Worm (Caenorhabditis elegans) whole organism, L4 larva: ENCODE data around the gene cyp-32B1.

Experiments
- F44E2.7 ChIP-seq: fragments of 200-800 bp; sonication (Bioruptor generic); IDR thresholded peaks from 2 replicates; pipeline ENCODE4 v2.1.2; 2022; ENCODE audit warnings: missing genetic modification characterization, missing compliant biosample characterization
- Y5F2A.4 ChIP-seq: fragments of 200-800 bp; sonication (Bioruptor generic); optimal IDR thresholded peaks from 2 replicates; lab custom pipeline; 2018; ENCODE audit warnings: mild to moderate bottlenecking, missing genetic modification characterization, missing compliant biosample characterization
- aly-2 ChIP-seq: sonication (generic microtip); optimal IDR thresholded peaks from 2 replicates; lab custom pipeline; 2018; ENCODE audit warnings: missing biosample characterization, missing genetic modification characterization
- ceh-20 ChIP-seq: fragments of 200-800 bp; sonication (Bioruptor generic); IDR thresholded peaks from 2 replicates; pipeline ENCODE4 v1.3.6; 2022; ENCODE audit warnings: missing genetic modification reagents, missing genetic modification characterization, missing compliant biosample characterization
- ceh-82 ChIP-seq: sonication (generic microtip); optimal IDR thresholded peaks from 2 replicates; lab custom pipeline; 2017; ENCODE audit warnings: missing biosample characterization, missing genetic modification characterization
- daf-16 ChIP-seq, 3 experiments: sonication (generic microtip); optimal IDR thresholded peaks; 2 replicates each; lab custom pipeline; 2016 to 2017; ENCODE audit warnings: missing genetic modification characterization in 3 of 3, missing genetic modification reagents in 3 of 3, mild to moderate bottlenecking in 2 of 3, missing compliant biosample characterization in 2 of 3, missing biosample characterization in 1 of 3, moderate library complexity in 1 of 3
- dmd-6 ChIP-seq: fragments of 200-800 bp; sonication (Bioruptor generic); IDR thresholded peaks from 2 replicates; pipeline ENCODE4 v1.3.6; 2022; ENCODE audit warnings: missing genetic modification reagents, missing genetic modification characterization, missing compliant biosample characterization
- dmd-8 ChIP-seq: fragments of 200-800 bp; sonication (Bioruptor generic); IDR thresholded peaks from 2 replicates; pipeline ENCODE4 v1.3.6; 2022; ENCODE audit warnings: missing genetic modification characterization, missing compliant biosample characterization
- dmd-9 ChIP-seq: fragments of 200-800 bp; sonication (Bioruptor generic); IDR thresholded peaks from 2 replicates; pipeline ENCODE4 v1.3.6; 2022; ENCODE audit warnings: missing genetic modification reagents, missing genetic modification characterization, missing compliant biosample characterization
- dpl-1 ChIP-seq: fragments of 150-350 bp; optimal IDR thresholded peaks from 2 replicates; lab custom pipeline; 2014; ENCODE audit warnings: missing biosample characterization, missing genetic modification reagents, missing genetic modification characterization
- duxl-1 ChIP-seq: sonication (generic microtip); optimal IDR thresholded peaks from 2 replicates; lab custom pipeline; 2016; ENCODE audit warnings: mild to moderate bottlenecking, missing genetic modification characterization, moderate library complexity, missing compliant biosample characterization; ENCODE audit not compliant: poor library complexity
- dve-1 ChIP-seq: sonication (generic microtip); optimal IDR thresholded peaks from 2 replicates; lab custom pipeline; 2017; ENCODE audit warnings: antibody characterized with exemption, mild to moderate bottlenecking, missing genetic modification characterization, missing compliant biosample characterization; ENCODE audit not compliant: insufficient read depth
- egl-27 ChIP-seq: sonication (generic microtip); optimal IDR thresholded peaks from 3 replicates; lab custom pipeline; 2017; ENCODE audit warnings: missing biosample characterization, missing genetic modification reagents, missing genetic modification characterization
- egl-43 ChIP-seq: fragments of 200-800 bp; sonication (Bioruptor generic); IDR thresholded peaks from 2 replicates; pipeline ENCODE4 v1.3.6; 2022; ENCODE audit warnings: missing genetic modification reagents, missing genetic modification characterization, missing compliant biosample characterization
- hif-1 ChIP-seq, 2 experiments: sonication (generic microtip); optimal IDR thresholded peaks; 2 replicates each; lab custom pipeline; 2016 to 2017; ENCODE audit warnings: missing compliant biosample characterization in 2 of 2, missing genetic modification characterization in 2 of 2, missing genetic modification reagents in 2 of 2, missing genotype in 2 of 2, mild to moderate bottlenecking in 1 of 2
- hlh-11 ChIP-seq: fragments of 200-800 bp; sonication (Bioruptor generic); optimal IDR thresholded peaks from 2 replicates; lab custom pipeline; 2018; ENCODE audit warnings: mild to moderate bottlenecking, missing genetic modification characterization, missing compliant biosample characterization
- hlh-30 ChIP-seq: sonication (generic microtip); optimal IDR thresholded peaks from 2 replicates; lab custom pipeline; 2017; ENCODE audit warnings: antibody characterized with exemption, mild to moderate bottlenecking, missing genetic modification characterization, missing compliant biosample characterization; ENCODE audit not compliant: insufficient read depth
- jun-1 ChIP-seq: fragments of 150-350 bp; optimal IDR thresholded peaks from 2 replicates; lab custom pipeline; 2014; ENCODE audit warnings: missing biosample characterization, missing genetic modification reagents, missing genetic modification characterization
- lin-13 ChIP-seq: fragments of 150-350 bp; optimal IDR thresholded peaks from 2 replicates; lab custom pipeline; 2014; ENCODE audit warnings: missing biosample characterization, missing genetic modification reagents, missing genetic modification characterization
- madf-9 ChIP-seq: fragments of 200-800 bp; sonication (Bioruptor generic); conservative IDR thresholded peaks from 2 replicates; pipeline ENCODE4 v1.3.6; 2022; ENCODE audit warnings: missing genetic modification reagents, missing genetic modification characterization, missing compliant biosample characterization
- mdl-1 ChIP-seq, 2 experiments: fragments of 150-350 bp in 1 of 2; sonication (generic microtip) in 1 of 2; optimal IDR thresholded peaks; 2 replicates each; lab custom pipeline; 2014 to 2017; ENCODE audit warnings: missing biosample characterization in 2 of 2, missing genetic modification characterization in 2 of 2
- mdt-29 ChIP-seq: fragments of 200-800 bp; sonication (Bioruptor generic); IDR thresholded peaks from 2 replicates; pipeline ENCODE4 v1.3.6; 2022; ENCODE audit warnings: missing genetic modification reagents, missing genetic modification characterization, missing compliant biosample characterization
- mes-2 ChIP-seq: sonication (generic microtip); optimal IDR thresholded peaks from 2 replicates; lab custom pipeline; 2016; ENCODE audit warnings: missing genotype, mild to moderate bottlenecking, missing genetic modification characterization, missing compliant biosample characterization; ENCODE audit not compliant: poor library complexity, severe bottlenecking
- mxl-3 ChIP-seq: fragments of 200-800 bp; sonication (Bioruptor generic); optimal IDR thresholded peaks from 2 replicates; lab custom pipeline; 2018; ENCODE audit warnings: mild to moderate bottlenecking, missing genetic modification characterization, missing compliant biosample characterization
- nhr-102 ChIP-seq: sonication (generic microtip); optimal IDR thresholded peaks from 2 replicates; lab custom pipeline; 2016; ENCODE audit warnings: mild to moderate bottlenecking, missing genetic modification characterization, moderate library complexity, missing compliant biosample characterization
- nhr-28 ChIP-seq: fragments of 150-350 bp; optimal IDR thresholded peaks from 2 replicates; lab custom pipeline; 2014; ENCODE audit warnings: missing biosample characterization, missing genetic modification characterization
- nhr-6 ChIP-seq: fragments of 150-350 bp; optimal IDR thresholded peaks from 2 replicates; lab custom pipeline; 2014; ENCODE audit warnings: missing biosample characterization, missing genetic modification characterization
- nhr-77 ChIP-seq: fragments of 150-350 bp; optimal IDR thresholded peaks from 2 replicates; lab custom pipeline; 2014; ENCODE audit warnings: missing biosample characterization, missing genetic modification characterization
- pha-4 ChIP-seq, 2 experiments: fragments of 150-350 bp in 1 of 2; fragments of 200-800 bp in 1 of 2; sonication (Bioruptor generic) in 1 of 2; IDR thresholded peaks in 1 of 2; optimal IDR thresholded peaks in 1 of 2; 2 replicates each; pipeline versions ENCODE4 v1.3.6 to Lab custom; 2014 to 2022; ENCODE audit warnings: missing genetic modification characterization in 2 of 2, missing genetic modification reagents in 2 of 2, missing biosample characterization in 1 of 2, missing compliant biosample characterization in 1 of 2
- skn-1 ChIP-seq: fragments of 150-350 bp; optimal IDR thresholded peaks from 2 replicates; lab custom pipeline; 2014; ENCODE audit warnings: missing biosample characterization, missing genetic modification characterization
- snpc-4 ChIP-seq: fragments of 150-350 bp; optimal IDR thresholded peaks from 2 replicates; lab custom pipeline; 2014; ENCODE audit warnings: missing biosample characterization, missing genetic modification characterization
- tra-1 ChIP-seq: fragments of 200-800 bp; sonication (Bioruptor generic); IDR thresholded peaks from 2 replicates; pipeline ENCODE4 v1.3.6; 2022; ENCODE audit warnings: missing genetic modification reagents, missing genetic modification characterization, missing compliant biosample characterization
- vab-7 ChIP-seq: fragments of 200-800 bp; sonication (Bioruptor generic); IDR thresholded peaks from 2 replicates; pipeline ENCODE4 v1.3.6; 2022; ENCODE audit warnings: missing genetic modification reagents, missing genetic modification characterization, missing compliant biosample characterization
- zip-11 ChIP-seq: fragments of 200-800 bp; sonication (Bioruptor generic); IDR thresholded peaks from 2 replicates; pipeline ENCODE4 v1.3.6; 2022; ENCODE audit warnings: missing genetic modification characterization, missing compliant biosample characterization

Gene cyp-32B1

ce11 chrV:2214428-2215038 is 13.3 kb upstream of the cyp-32B1 start, which contains the start of gene nhr-184:
nhr-184 (minus strand) TSS chrV:2214478.
- TF ChIP-seq madf-9 (GFP tag; lab: Robert Waterston, UW): no peak
- peak; percentile 65 for TF ChIP-seq nhr-28 (tag; lab: Kevin White, UChicago)
- TF ChIP-seq daf-16 (GFP tag; optimal IDR thresholded peaks at IDR 0.05; lab: Kevin White, UChicago): no peak
- TF ChIP-seq daf-16 (tag; optimal IDR thresholded peaks at IDR 0.05; lab: Kevin White, UChicago): peak; percentile 81
- TF ChIP-seq nhr-6: peak; percentile 4
- no peak for TF ChIP-seq lin-13 (GFP tag; lab: Kevin White, UChicago)
- TF ChIP-seq hlh-30 (tag; lab: Kevin White, UChicago): peak; percentile 44
- peak; percentile 40 for TF ChIP-seq mes-2
- no peak for TF ChIP-seq ceh-20
- TF ChIP-seq dve-1 (tag; lab: Kevin White, UChicago): peak; percentile 46
- no peak for TF ChIP-seq pha-4 (GFP tag; IDR thresholded peaks at IDR 0.05; lab: Robert Waterston, UW)
- peak; percentile 45 for TF ChIP-seq pha-4 (tag; optimal IDR thresholded peaks at IDR 0.05; lab: Kevin White, UChicago)

- TF ChIP-seq mdt-29 (no peak), nhr-28 (tag; lab: Kevin White, UChicago) (peak; percentile 80), pha-4 (GFP tag; IDR thresholded peaks at IDR 0.05; lab: Robert Waterston, UW) (no peak), pha-4 (tag; optimal IDR thresholded peaks at IDR 0.05; lab: Kevin White, UChicago) (peak; percentile 9), duxl-1 (no peak), hlh-11 (tag; lab: Kevin White, UChicago) (peak; percentile 40), dmd-8 (no peak), F44E2.7 (GFP tag; lab: Robert Waterston, UW) (no peak), mes-2 (peak; percentile 6), skn-1 (tag; lab: Kevin White, UChicago) (no peak), dve-1 (tag; lab: Kevin White, UChicago) (peak; percentile 55), aly-2 (tag; lab: Kevin White, UChicago) (no peak), madf-9 (GFP tag; lab: Robert Waterston, UW) (no peak), tra-1 (GFP tag; lab: Robert Waterston, UW) (no peak), mdl-1 (tag; optimal IDR thresholded peaks at IDR 0.05; lab: Kevin White, UChicago) (peak; percentile 12 to 79), dpl-1 (GFP tag; lab: Kevin White, UChicago) (no peak), mxl-3 (peak; percentile 81), ceh-82 (tag; lab: Kevin White, UChicago) (no peak), dmd-6 (GFP tag; lab: Robert Waterston, UW) (peak; percentile 50; the same call in 1 of the 2 replicates), daf-16 (GFP tag; optimal IDR thresholded peaks at IDR 0.05; lab: Kevin White, UChicago) (no peak), daf-16 (tag; optimal IDR thresholded peaks at IDR 0.05; lab: Kevin White, UChicago) (peak; percentile 45), egl-43 (GFP tag; lab: Robert Waterston, UW) (no peak), hlh-30 (tag; lab: Kevin White, UChicago) (peak; percentile 83)
- TF ChIP-seq, all 104 proteins: peak for 10
Observed at ce11 chrV:2211936-2212335, 10.7 kb upstream of the cyp-32B1 start, which contains the start of gene nhr-133. nhr-133 (minus strand) TSS chrV:2212118.

DNA sequence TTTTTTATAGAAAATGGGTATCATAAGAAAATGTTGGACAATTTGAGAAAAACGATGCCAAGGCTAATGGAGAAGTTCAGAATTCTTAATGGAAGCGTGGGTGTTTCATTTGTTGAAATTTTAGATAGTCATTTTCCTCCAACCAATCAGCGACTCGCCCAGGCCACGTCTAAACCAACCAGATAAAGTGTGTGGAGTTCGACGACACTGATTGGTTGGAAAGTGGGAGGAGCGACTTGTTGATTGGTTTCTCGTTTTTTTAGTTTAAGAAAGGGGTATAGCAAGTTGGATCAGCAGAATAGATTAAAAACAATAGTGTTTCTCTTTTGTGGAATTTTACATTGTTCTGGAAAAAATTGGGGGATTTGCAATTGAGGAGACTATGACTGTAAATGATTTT is 6.3 kb upstream of the cyp-32B1 start:
- TF ChIP-seq vab-7 (GFP tag; lab: Robert Waterston, UW) (no peak), zip-11 (GFP tag; lab: Robert Waterston, UW) (no peak), nhr-102 (tag; lab: Kevin White, UChicago) (no peak), jun-1 (tag; lab: Kevin White, UChicago) (no peak), dmd-8 (no peak), dmd-9 (GFP tag; lab: Robert Waterston, UW) (no peak), snpc-4 (tag; lab: Kevin White, UChicago) (no peak), nhr-77 (tag; lab: Kevin White, UChicago) (no peak), duxl-1 (no peak), dpl-1 (GFP tag; lab: Kevin White, UChicago) (no peak), Y5F2A.4 (GFP tag; lab: Kevin White, UChicago) (no peak), egl-27 (tag; lab: Kevin White, UChicago) (no peak), hif-1 (tag; optimal IDR thresholded peaks at IDR 0.05; lab: Kevin White, UChicago) (no peak), egl-43 (GFP tag; lab: Robert Waterston, UW) (no peak)
